Fruit fly (Drosophila melanogaster) Kc167 (cell line): ENCODE data around the gene obst-H.

ENCODE experiments used
- Sin3A ChIP-seq: fragments of >200 bp; optimal IDR thresholded peaks from 2 replicates; lab custom pipeline; 2018; ENCODE audit warnings: missing external identifiers
- psq ChIP-seq: fragments of >200 bp; optimal IDR thresholded peaks from 2 replicates; lab custom pipeline; 2017; ENCODE audit warnings: missing external identifiers

DNA sequence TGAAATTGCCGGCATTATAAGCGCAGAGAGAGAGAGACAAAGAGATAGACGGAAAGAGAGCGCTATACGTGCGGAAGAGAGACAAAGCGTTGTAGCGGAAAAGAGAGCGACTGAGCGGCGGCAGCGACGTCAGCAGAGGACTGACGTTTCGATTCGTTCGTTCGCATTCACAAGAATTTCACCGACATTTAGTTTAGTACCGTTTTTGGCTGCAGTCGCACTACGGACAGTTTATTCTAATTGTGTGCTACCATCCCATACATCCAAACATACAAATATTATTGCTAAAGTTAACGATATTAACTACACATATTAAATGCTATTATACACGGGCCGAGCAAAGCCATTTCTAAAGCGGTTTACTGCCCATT, 6.2 kb upstream of the obst-H start, which contains the start of gene CrebA:
- TF ChIP-seq psq (lab: Kevin White, UChicago): no peak
- no peak for TF ChIP-seq Sin3A (lab: Kevin White, UChicago)
